Fruit fly (Drosophila melanogaster): Measurements from ENCODE around the gene Pomp.

The Pomp gene

dm6 chr2L:20759809-20760485, 27.5 kb upstream of the Pomp start (continued):
- TF ChIP-seq CG10321 (GFP tag; IDR thresholded peaks at IDR 0.05), result no peak
- peak; percentile 19 for TF ChIP-seq CG13296 (GFP tag; optimal IDR thresholded peaks at IDR 0.05)
- TF ChIP-seq lola (GFP tag; optimal IDR thresholded peaks at IDR 0.05), result peak in 1 of 3 experiments; percentile 42
- no peak for TF ChIP-seq HLH54F (GFP tag; optimal IDR thresholded peaks at IDR 0.05)
- TF ChIP-seq Dll (GFP tag; IDR thresholded peaks at IDR 0.05; ENCODE audit: partially characterized antibody), result no peak
- peak; percentile 38 for TF ChIP-seq CG9932 (GFP tag; IDR thresholded peaks at IDR 0.05)
- TF ChIP-seq D19B (GFP tag; optimal IDR thresholded peaks at IDR 0.05), result no peak
- TF ChIP-seq Rfx (GFP tag; IDR thresholded peaks at IDR 0.05), result peak; percentile 50
- no peak for TF ChIP-seq Dip3 (GFP tag; optimal IDR thresholded peaks at IDR 0.05)
- TF ChIP-seq CG2199 (GFP tag; IDR thresholded peaks at IDR 0.05), result 0 out of 3 replicates have a peak, but pooled peaks have one; percentile 34
- TF ChIP-seq yki (optimal IDR thresholded peaks at IDR 0.05), result no peak
- peak; percentile 11 for TF ChIP-seq CG10543 (GFP tag; optimal IDR thresholded peaks at IDR 0.05)
- peak; percentile 35 for TF ChIP-seq CG9437 (GFP tag; optimal IDR thresholded peaks at IDR 0.05)
- no peak for TF ChIP-seq CG13287 (GFP tag; IDR thresholded peaks at IDR 0.05; ENCODE audit: partially characterized antibody)
- 0 out of 3 replicates have a peak, but pooled peaks have one; percentile 28 for TF ChIP-seq H15 (GFP tag; IDR thresholded peaks at IDR 0.05)
- TF ChIP-seq Side (GFP tag; optimal IDR thresholded peaks at IDR 0.05), result no peak
- TF ChIP-seq D (optimal IDR thresholded peaks at IDR 0.05), result no peak
- peak; percentile 35 for TF ChIP-seq D (GFP tag; optimal IDR thresholded peaks at IDR 0.05)
- peak; percentile 69 for TF ChIP-seq CG15269 (tag; optimal IDR thresholded peaks at IDR 0.05)
- peak; percentile 50 for TF ChIP-seq CG18599 (GFP tag; optimal IDR thresholded peaks at IDR 0.05)
- peak; percentile 66 for TF ChIP-seq slbo (GFP tag; IDR thresholded peaks at IDR 0.05)
- TF ChIP-seq CG17829 (tag; optimal IDR thresholded peaks at IDR 0.05), result peak; percentile 37
- TF ChIP-seq CG7372 (GFP tag; IDR thresholded peaks at IDR 0.05), result no peak
- no peak for TF ChIP-seq sim (GFP tag; IDR thresholded peaks at IDR 0.05)
- TF ChIP-seq CG12391 (tag; optimal IDR thresholded peaks at IDR 0.05), result peak; percentile 63
- no peak for TF ChIP-seq cad (GFP tag; optimal IDR thresholded peaks at IDR 0.05)
- peak in 1 of 2 experiments; percentile 67 for TF ChIP-seq Hr51 (GFP tag; optimal IDR thresholded peaks at IDR 0.05)
- TF ChIP-seq row (GFP tag; IDR thresholded peaks at IDR 0.05), result peak; percentile 68
- TF ChIP-seq zen2 (GFP tag; IDR thresholded peaks at IDR 0.05; ENCODE audit: partially characterized antibody), result no peak
- TF ChIP-seq Max (GFP tag; optimal IDR thresholded peaks at IDR 0.05), result peak; percentile 18
- TF ChIP-seq Deaf1 (tag; optimal IDR thresholded peaks at IDR 0.05), result peak; percentile 3
- peak; percentile 38 for TF ChIP-seq CG10209 (GFP tag; optimal IDR thresholded peaks at IDR 0.05)
- no peak for TF ChIP-seq p53 (GFP tag; optimal IDR thresholded peaks at IDR 0.05)
- no peak for TF ChIP-seq Usf (GFP tag; optimal IDR thresholded peaks at IDR 0.05)
- peak; percentile 53; the same call in 1 of the 2 replicates for TF ChIP-seq esg (GFP tag; conservative IDR thresholded peaks at IDR 0.05)
- no peak for TF ChIP-seq Sry-β (GFP tag; optimal IDR thresholded peaks at IDR 0.05)
- TF ChIP-seq crp (GFP tag; optimal IDR thresholded peaks at IDR 0.05), result peak in 1 of 2 experiments; percentile 34
- no peak for TF ChIP-seq Jarid2 (GFP tag; optimal IDR thresholded peaks at IDR 0.05)
- TF ChIP-seq unc-4 (GFP tag; IDR thresholded peaks at IDR 0.05; ENCODE audit: partially characterized antibody), result no peak
- peak; percentile 43 for TF ChIP-seq lilli (GFP tag; optimal IDR thresholded peaks at IDR 0.05)
- TF ChIP-seq Trl (optimal IDR thresholded peaks at IDR 0.05), result no peak
- TF ChIP-seq Trl (GFP tag; optimal IDR thresholded peaks at IDR 0.05), result no peak
- TF ChIP-seq CG13894 (tag; optimal IDR thresholded peaks at IDR 0.05), result no peak
- peak; percentile 21 for TF ChIP-seq CG12659 (GFP tag; optimal IDR thresholded peaks at IDR 0.05)
- peak; percentile 23 for TF ChIP-seq CG15601 (tag; optimal IDR thresholded peaks at IDR 0.05)
- TF ChIP-seq sens (GFP tag), result peak; percentile 72
- TF ChIP-seq CG32532 (GFP tag; IDR thresholded peaks at IDR 0.05), result peak; percentile 62
- no peak for TF ChIP-seq CG7745 (tag; optimal IDR thresholded peaks at IDR 0.05)
- peak; percentile 24; the same call in 1 of the 2 replicates for TF ChIP-seq Taf1 (GFP tag; IDR thresholded peaks at IDR 0.05)
- no peak for TF ChIP-seq CG6175 (GFP tag; IDR thresholded peaks at IDR 0.05)
